Fruit fly (Drosophila melanogaster) whole organism, embryonic: Measurements from ENCODE around the gene Eip75B.

ENCODE experiments used
- ATbp ChIP-seq: fragments of 200-800 bp; sonication (Bioruptor generic); optimal IDR thresholded peaks from 2 replicates; lab custom pipeline; 2017; ENCODE audit warnings: missing biosample characterization, mild to moderate bottlenecking, missing genetic modification characterization, missing genetic modification reagents
- Abd-B ChIP-seq: fragments of 200-800 bp; sonication (Bioruptor generic); optimal IDR thresholded peaks from 2 replicates; lab custom pipeline; 2018; ENCODE audit warnings: missing biosample characterization, mild to moderate bottlenecking, missing genetic modification characterization, moderate library complexity
- BtbVII ChIP-seq: fragments of 200-800 bp; sonication (Bioruptor generic); optimal IDR thresholded peaks from 3 replicates; lab custom pipeline; 2017; ENCODE audit warnings: missing biosample characterization, mild to moderate bottlenecking, missing genetic modification characterization
- CG10654 ChIP-seq: fragments of 200-800 bp; sonication (Bioruptor generic); optimal IDR thresholded peaks from 2 replicates; lab custom pipeline; 2016; ENCODE audit warnings: missing biosample characterization, missing genetic modification characterization
- CG11504 ChIP-seq: fragments of 200-800 bp; sonication (Bioruptor generic); optimal IDR thresholded peaks from 3 replicates; lab custom pipeline; 2019; ENCODE audit warnings: missing biosample characterization, mild to moderate bottlenecking, missing genetic modification characterization, moderate library complexity
- CG12071 ChIP-seq: fragments of 200-800 bp; sonication (Bioruptor generic); optimal IDR thresholded peaks from 3 replicates; lab custom pipeline; 2018; ENCODE audit warnings: missing biosample characterization, mild to moderate bottlenecking, missing genetic modification characterization
- CG14014 ChIP-seq: fragments of 200-800 bp; sonication (Bioruptor generic); IDR thresholded peaks from 2 replicates; pipeline ENCODE4 v1.3.6; 2022; ENCODE audit warnings: missing biosample characterization, missing genetic modification characterization
- CG14050 ChIP-seq: fragments of 200-800 bp; sonication (Bioruptor generic); IDR thresholded peaks from 3 replicates; pipeline ENCODE4 v1.3.6; 2022; ENCODE audit warnings: missing biosample characterization, missing genetic modification characterization
- CG14860 ChIP-seq: fragments of 200-800 bp; sonication (Bioruptor generic); IDR thresholded peaks from 3 replicates; pipeline ENCODE4 v1.3.6; 2022; ENCODE audit warnings: missing biosample characterization, missing genetic modification characterization; ENCODE audit not compliant: partially characterized antibody
- CG15514 ChIP-seq: fragments of 200-800 bp; sonication (Bioruptor generic); optimal IDR thresholded peaks from 3 replicates; lab custom pipeline; 2017; ENCODE audit warnings: missing biosample characterization, missing genetic modification characterization, mild to moderate bottlenecking, moderate library complexity, missing genetic modification reagents
- CG1602 ChIP-seq: fragments of 200-800 bp; sonication (Bioruptor generic); optimal IDR thresholded peaks from 3 replicates; lab custom pipeline; 2016; ENCODE audit warnings: missing biosample characterization, missing genetic modification characterization
- CG16779 ChIP-seq: fragments of 200-800 bp; sonication (Bioruptor generic); IDR thresholded peaks from 2 replicates; pipeline ENCODE4 v1.3.6; 2022; ENCODE audit warnings: missing biosample characterization, missing genetic modification characterization
- CG16813 ChIP-seq: fragments of 200-800 bp; sonication (Bioruptor generic); IDR thresholded peaks from 3 replicates; pipeline ENCODE4 v1.3.6; 2022; ENCODE audit warnings: missing biosample characterization, missing genetic modification characterization; ENCODE audit not compliant: partially characterized antibody
- CG3838 ChIP-seq: fragments of 200-800 bp; sonication (Bioruptor generic); optimal IDR thresholded peaks from 3 replicates; lab custom pipeline; 2016; ENCODE audit warnings: missing biosample characterization, missing genetic modification characterization
- CG42726 ChIP-seq: fragments of 200-800 bp; sonication (Bioruptor generic); IDR thresholded peaks from 2 replicates; pipeline ENCODE4 v1.3.6; 2022; ENCODE audit warnings: missing biosample characterization, missing genetic modification characterization; ENCODE audit not compliant: partially characterized antibody
- CG4707 ChIP-seq: fragments of 200-800 bp; sonication (Bioruptor generic); optimal IDR thresholded peaks from 2 replicates; lab custom pipeline; 2018; ENCODE audit warnings: missing biosample characterization, mild to moderate bottlenecking, missing genetic modification characterization, moderate library complexity
- CG4730 ChIP-seq: fragments of 200-800 bp; sonication (Bioruptor generic); IDR thresholded peaks from 2 replicates; pipeline ENCODE4 v1.3.6; 2022; ENCODE audit warnings: missing biosample characterization, missing genetic modification characterization
- CG6175 ChIP-seq: fragments of 200-800 bp; sonication (Bioruptor generic); IDR thresholded peaks from 3 replicates; pipeline ENCODE4 v1.3.6; 2022; ENCODE audit warnings: missing biosample characterization, missing genetic modification characterization
- CG7745 ChIP-seq: fragments of 200-800 bp; sonication (Bioruptor generic); optimal IDR thresholded peaks from 2 replicates; lab custom pipeline; 2018; ENCODE audit warnings: missing biosample characterization, mild to moderate bottlenecking, missing genetic modification characterization, moderate library complexity
- CG8944 ChIP-seq: fragments of 200-800 bp; sonication (Bioruptor generic); optimal IDR thresholded peaks from 3 replicates; lab custom pipeline; 2016; ENCODE audit warnings: missing biosample characterization, missing genetic modification characterization
- CrebB ChIP-seq: fragments of 200-800 bp; sonication (Bioruptor generic); optimal IDR thresholded peaks from 3 replicates; lab custom pipeline; 2018; ENCODE audit warnings: missing biosample characterization, mild to moderate bottlenecking, missing genetic modification characterization
- D19A ChIP-seq: fragments of 200-800 bp; optimal IDR thresholded peaks from 3 replicates; lab custom pipeline; 2019; ENCODE audit warnings: missing biosample characterization, mild to moderate bottlenecking, missing genetic modification characterization, moderate library complexity
- E2f2 ChIP-seq: fragments of 200-800 bp; sonication (Bioruptor generic); IDR thresholded peaks from 2 replicates; pipeline ENCODE4 v1.3.6; 2022; ENCODE audit warnings: missing biosample characterization, missing genetic modification characterization
- Elba2 ChIP-seq: fragments of 200-800 bp; sonication (Bioruptor generic); optimal IDR thresholded peaks from 3 replicates; lab custom pipeline; 2016; ENCODE audit warnings: missing biosample characterization, missing genetic modification characterization
- HmgZ ChIP-seq: fragments of 200-800 bp; sonication (Bioruptor generic); optimal IDR thresholded peaks from 2 replicates; lab custom pipeline; 2018; ENCODE audit warnings: missing biosample characterization, mild to moderate bottlenecking, missing genetic modification characterization
- Lpt ChIP-seq: fragments of >200 bp; optimal IDR thresholded peaks from 2 replicates; lab custom pipeline; 2018; ENCODE audit warnings: missing biosample characterization, missing genetic modification characterization
- Meics ChIP-seq: fragments of 200-800 bp; sonication (Bioruptor generic); optimal IDR thresholded peaks from 2 replicates; lab custom pipeline; 2017; ENCODE audit warnings: missing biosample characterization, mild to moderate bottlenecking, missing genetic modification characterization
- Myb ChIP-seq: fragments of 200-800 bp; sonication (Bioruptor generic); optimal IDR thresholded peaks from 2 replicates; lab custom pipeline; 2016; ENCODE audit warnings: missing biosample characterization, missing genetic modification characterization
- Nf-YC ChIP-seq: fragments of 200-800 bp; optimal IDR thresholded peaks from 3 replicates; lab custom pipeline; 2019; ENCODE audit warnings: missing biosample characterization, mild to moderate bottlenecking, missing genetic modification characterization, moderate library complexity
- PHDP ChIP-seq: fragments of 200-800 bp; sonication (Bioruptor generic); optimal IDR thresholded peaks from 3 replicates; lab custom pipeline; 2018; ENCODE audit warnings: missing biosample characterization, mild to moderate bottlenecking, missing genetic modification characterization, moderate library complexity
- Xrp1 ChIP-seq: fragments of 200-800 bp; sonication (Bioruptor generic); IDR thresholded peaks from 2 replicates; pipeline ENCODE4 v1.3.6; 2022; ENCODE audit warnings: missing biosample characterization, missing genetic modification characterization
- ab ChIP-seq: fragments of 200-800 bp; sonication (Bioruptor generic); optimal IDR thresholded peaks from 2 replicates; lab custom pipeline; 2016; ENCODE audit warnings: missing biosample characterization, missing genetic modification characterization
- bab2 ChIP-seq: fragments of 200-800 bp; sonication (Bioruptor generic); optimal IDR thresholded peaks from 2 replicates; lab custom pipeline; 2016; ENCODE audit warnings: missing biosample characterization, missing genetic modification characterization
- br ChIP-seq: fragments of >200 bp; optimal IDR thresholded peaks from 2 replicates; lab custom pipeline; 2017
- chinmo ChIP-seq: fragments of 200-800 bp; sonication (Bioruptor generic); IDR thresholded peaks from 4 replicates; pipeline ENCODE4 v1.3.6; 2022; ENCODE audit warnings: missing biosample characterization, missing genetic modification characterization; ENCODE audit not compliant: partially characterized antibody
- crc ChIP-seq: fragments of 200-800 bp; sonication (Bioruptor generic); optimal IDR thresholded peaks from 2 replicates; lab custom pipeline; 2016; ENCODE audit warnings: missing biosample characterization, missing genetic modification characterization
- crol ChIP-seq: fragments of 200-800 bp; sonication (Bioruptor generic); IDR thresholded peaks from 2 replicates; pipeline ENCODE4 v1.3.6; 2022; ENCODE audit warnings: missing biosample characterization, missing genetic modification characterization
- en ChIP-seq: fragments of 200-800 bp; sonication (Bioruptor generic); optimal IDR thresholded peaks from 2 replicates; lab custom pipeline; 2016; ENCODE audit warnings: missing biosample characterization, missing genetic modification characterization
- ftz-f1 ChIP-seq: fragments of 200-800 bp; sonication (Bioruptor generic); optimal IDR thresholded peaks from 2 replicates; lab custom pipeline; 2016; ENCODE audit warnings: missing biosample characterization, missing genetic modification characterization
- gcm2 ChIP-seq: fragments of 200-800 bp; sonication (Bioruptor generic); optimal IDR thresholded peaks from 2 replicates; lab custom pipeline; 2016; ENCODE audit warnings: missing biosample characterization, missing genetic modification characterization
- grn ChIP-seq: fragments of 200-800 bp; sonication (Bioruptor generic); optimal IDR thresholded peaks from 3 replicates; lab custom pipeline; 2017; ENCODE audit warnings: missing biosample characterization, missing genetic modification characterization
- gsb ChIP-seq: fragments of 200-800 bp; sonication (Bioruptor generic); IDR thresholded peaks from 2 replicates; pipeline ENCODE4 v1.3.6; 2022; ENCODE audit warnings: missing biosample characterization, missing genetic modification characterization
- gsb-n ChIP-seq: fragments of 200-800 bp; sonication (Bioruptor generic); optimal IDR thresholded peaks from 3 replicates; lab custom pipeline; 2018; ENCODE audit warnings: missing biosample characterization, mild to moderate bottlenecking, missing genetic modification characterization
- ham ChIP-seq: fragments of 200-800 bp; sonication (Bioruptor generic); IDR thresholded peaks from 2 replicates; pipeline ENCODE4 v1.3.6; 2022; ENCODE audit warnings: missing biosample characterization, missing genetic modification characterization
- jing ChIP-seq: fragments of 200-800 bp; sonication (Bioruptor generic); optimal IDR thresholded peaks from 2 replicates; lab custom pipeline; 2018; ENCODE audit warnings: missing biosample characterization, mild to moderate bottlenecking, missing genetic modification characterization
- schlank ChIP-seq: fragments of 200-800 bp; sonication (Bioruptor generic); optimal IDR thresholded peaks from 2 replicates; lab custom pipeline; 2018; ENCODE audit warnings: missing biosample characterization, mild to moderate bottlenecking, missing genetic modification characterization
- sim ChIP-seq: fragments of 200-800 bp; sonication (Bioruptor generic); IDR thresholded peaks from 2 replicates; pipeline ENCODE4 v1.3.6; 2022; ENCODE audit warnings: missing biosample characterization, missing genetic modification characterization
- tap ChIP-seq: fragments of 200-800 bp; optimal IDR thresholded peaks from 3 replicates; lab custom pipeline; 2019; ENCODE audit warnings: missing biosample characterization, mild to moderate bottlenecking, missing genetic modification characterization, moderate library complexity
- trem ChIP-seq: fragments of 200-800 bp; optimal IDR thresholded peaks from 3 replicates; lab custom pipeline; 2019; ENCODE audit warnings: missing biosample characterization, mild to moderate bottlenecking, missing genetic modification characterization, moderate library complexity
- tx ChIP-seq: fragments of 200-800 bp; sonication (Bioruptor generic); optimal IDR thresholded peaks from 2 replicates; lab custom pipeline; 2016; ENCODE audit warnings: missing biosample characterization, missing genetic modification characterization
- wdn ChIP-seq: fragments of 200-800 bp; sonication (Bioruptor generic); IDR thresholded peaks from 2 replicates; pipeline ENCODE4 v1.3.6; 2022; ENCODE audit warnings: missing biosample characterization, missing genetic modification characterization

The Eip75B gene

DNA sequence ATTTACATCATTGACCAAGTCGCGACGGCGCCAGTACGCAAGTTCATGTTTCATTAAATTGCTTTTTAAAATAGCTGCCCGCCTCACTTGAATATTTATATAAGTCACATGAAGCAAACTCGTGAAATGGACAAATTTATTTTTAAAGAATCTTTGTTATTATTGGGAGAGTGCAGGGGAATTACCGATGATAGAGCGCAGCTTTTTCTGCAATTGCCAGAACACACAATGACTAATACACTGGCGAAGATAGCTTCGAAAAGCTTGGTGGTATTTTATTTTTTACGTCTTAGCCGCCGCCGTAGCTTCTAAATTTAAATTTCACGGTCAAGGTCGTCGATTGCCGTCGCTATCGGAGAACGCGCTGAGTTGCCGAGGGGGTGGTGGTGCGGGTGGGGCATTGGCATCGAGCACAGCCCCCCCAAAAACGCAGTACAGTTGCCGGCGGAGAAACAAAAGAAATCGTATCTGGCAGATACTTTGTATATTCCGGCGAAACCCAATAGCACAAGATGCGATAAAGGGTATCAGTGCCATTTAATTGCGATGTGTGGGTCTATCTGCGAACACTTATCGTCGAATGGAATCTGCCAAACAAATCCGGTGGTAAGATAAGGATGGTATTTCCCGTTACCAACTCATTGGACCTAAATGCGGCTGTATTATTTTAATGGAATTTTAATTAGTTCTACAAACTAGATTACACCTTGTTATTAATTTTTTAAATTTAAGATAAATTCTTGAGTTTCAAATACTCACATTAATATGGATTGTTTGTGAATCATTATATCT, 151.3 kb downstream of the Eip75B start (continued):
- TF ChIP-seq CG16813 (GFP tag; lab: Robert Waterston, UW) (no peak), D19A (tag; lab: Kevin White, UChicago) (no peak), CG1602 (no peak), gsb (GFP tag; lab: Robert Waterston, UW) (no peak), Xrp1 (GFP tag; lab: Robert Waterston, UW) (no peak), CG7745 (tag; lab: Kevin White, UChicago) (no peak), E2f2 (no peak), br (no peak), crc (GFP tag; lab: Kevin White, UChicago) (no peak), Myb (no peak), CG6175 (GFP tag; lab: Robert Waterston, UW) (no peak), CG4730 (GFP tag; lab: Robert Waterston, UW) (no peak), schlank (no peak), BtbVII (GFP tag; lab: Kevin White, UChicago) (no peak), CG10654 (GFP tag; lab: Kevin White, UChicago) (no peak), tx (GFP tag; lab: Kevin White, UChicago) (no peak), CG12071 (GFP tag; lab: Kevin White, UChicago) (no peak), CG14050 (GFP tag; lab: Robert Waterston, UW) (no peak), CG15514 (GFP tag; lab: Kevin White, UChicago) (peak; percentile 14), HmgZ (no peak), PHDP (tag; lab: Kevin White, UChicago) (no peak), CG8944 (GFP tag; lab: Kevin White, UChicago) (no peak), Meics (GFP tag; lab: Kevin White, UChicago) (no peak), CrebB (tag; lab: Kevin White, UChicago) (no peak), CG3838 (GFP tag; lab: Kevin White, UChicago) (no peak), en (GFP tag; lab: Kevin White, UChicago) (no peak), CG11504 (tag; lab: Kevin White, UChicago) (no peak), CG14014 (no peak), Abd-B (no peak), jing (GFP tag; lab: Kevin White, UChicago) (no peak), chinmo (GFP tag; lab: Robert Waterston, UW) (peak; percentile 89; the same call in 2 of the 4 replicates), Lpt (GFP tag; lab: Kevin White, UChicago) (no peak), crol (GFP tag; lab: Robert Waterston, UW) (peak; percentile 83), sim (GFP tag; lab: Robert Waterston, UW) (no peak), ftz-f1 (GFP tag; lab: Kevin White, UChicago) (peak; percentile 98), Nf-YC (tag; lab: Kevin White, UChicago) (no peak), wdn (0 out of 2 replicates have a peak, but pooled peaks have one; percentile 22), ham (GFP tag; lab: Robert Waterston, UW) (no peak), ab (no peak), CG14860 (GFP tag; lab: Robert Waterston, UW) (0 out of 3 replicates have a peak, but pooled peaks have one; percentile 28), gsb-n (tag; lab: Kevin White, UChicago) (no peak), trem (tag; lab: Kevin White, UChicago) (no peak), tap (tag; lab: Kevin White, UChicago) (no peak), CG4707 (GFP tag; lab: Kevin White, UChicago) (no peak), grn (peak; percentile 49), CG42726 (GFP tag; lab: Robert Waterston, UW) (no peak), CG16779 (GFP tag; lab: Robert Waterston, UW) (no peak), gcm2 (GFP tag; lab: Kevin White, UChicago) (no peak), bab2 (no peak), ATbp (no peak), Elba2 (no peak)
